Worm (Caenorhabditis elegans) whole organism, late embryonic: ENCODE results near the gene srz-94.

ENCODE experiments used
- ama-1 ChIP-seq: fragments of 150-350 bp; optimal IDR thresholded peaks from 2 replicates; lab custom pipeline; 2014
- ceh-19 ChIP-seq: fragments of 200-800 bp; sonication (Bioruptor generic); optimal IDR thresholded peaks from 2 replicates; lab custom pipeline; 2018; ENCODE audit warnings: mild to moderate bottlenecking, missing genetic modification characterization, missing compliant biosample characterization
- elt-2 ChIP-seq: sonication (generic microtip); optimal IDR thresholded peaks from 2 replicates; lab custom pipeline; 2016; ENCODE audit warnings: missing genetic modification reagents, missing genetic modification characterization, missing compliant biosample characterization
- hlh-15 ChIP-seq: sonication (generic microtip); optimal IDR thresholded peaks from 2 replicates; lab custom pipeline; 2016; ENCODE audit warnings: missing genetic modification characterization, missing compliant biosample characterization
- pha-4 ChIP-seq: fragments of 150-350 bp; optimal IDR thresholded peaks from 2 replicates; lab custom pipeline; 2018; ENCODE audit warnings: missing biosample characterization, missing genetic modification reagents, missing genetic modification characterization
- sdc-2 ChIP-seq: sonication (generic microtip); optimal IDR thresholded peaks from 2 replicates; lab custom pipeline; 2016; ENCODE audit warnings: missing genotype, missing genetic modification characterization, missing compliant biosample characterization
- syd-9 ChIP-seq: sonication (generic microtip); optimal IDR thresholded peaks from 2 replicates; lab custom pipeline; 2016; ENCODE audit warnings: mild to moderate bottlenecking, missing genetic modification characterization, moderate library complexity, missing compliant biosample characterization
- tbx-2 ChIP-seq: sonication (generic microtip); optimal IDR thresholded peaks from 2 replicates; lab custom pipeline; 2016; ENCODE audit warnings: missing genetic modification characterization, missing compliant biosample characterization
- tbx-7 ChIP-seq: sonication (generic microtip); optimal IDR thresholded peaks from 2 replicates; lab custom pipeline; 2016; ENCODE audit warnings: missing genotype, missing genetic modification characterization, missing compliant biosample characterization
- unc-55 ChIP-seq: sonication (generic microtip); optimal IDR thresholded peaks from 2 replicates; lab custom pipeline; 2017; ENCODE audit warnings: missing biosample characterization, missing genetic modification reagents, missing genetic modification characterization

- TF ChIP-seq elt-2 (tag; lab: Kevin White, UChicago): no peak
- no peak for TF ChIP-seq tbx-2
- TF ChIP-seq ceh-19 (GFP tag; lab: Kevin White, UChicago): no peak
- no peak for TF ChIP-seq syd-9
- no peak for TF ChIP-seq pha-4
- no peak for TF ChIP-seq tbx-7
- no peak for TF ChIP-seq ama-1
- TF ChIP-seq hlh-15: no peak
- TF ChIP-seq sdc-2 (tag; lab: Kevin White, UChicago): no peak
- no peak for TF ChIP-seq unc-55
Observed at ce11 chrV:17026289-17026688, 9.5 kb downstream of the srz-94 start, which contains the start of gene F49H6.15.
